Fruit fly (Drosophila melanogaster) whole organism, embryonic: ENCODE results near the gene Mgat4a.

ENCODE experiments used
- Bgb ChIP-seq: fragments of 200-800 bp; sonication (Bioruptor generic); IDR thresholded peaks from 2 replicates; pipeline ENCODE4 v1.3.6; 2022; ENCODE audit warnings: missing biosample characterization, missing genetic modification characterization; ENCODE audit not compliant: partially characterized antibody
- CG10979 ChIP-seq: fragments of 200-800 bp; sonication (Bioruptor generic); optimal IDR thresholded peaks from 2 replicates; lab custom pipeline; 2018; ENCODE audit warnings: missing biosample characterization, mild to moderate bottlenecking, missing genetic modification characterization, moderate library complexity
- CG12659 ChIP-seq: fragments of 200-800 bp; sonication (Bioruptor generic); optimal IDR thresholded peaks from 3 replicates; lab custom pipeline; 2017; ENCODE audit warnings: mild to moderate bottlenecking, missing biosample characterization, missing genetic modification reagents, missing genetic modification characterization
- CG1529 ChIP-seq: fragments of 200-800 bp; sonication (Bioruptor generic); optimal IDR thresholded peaks from 3 replicates; lab custom pipeline; 2018; ENCODE audit warnings: missing biosample characterization, missing genetic modification characterization
- CG1602 ChIP-seq: fragments of 200-800 bp; sonication (Bioruptor generic); optimal IDR thresholded peaks from 3 replicates; lab custom pipeline; 2016; ENCODE audit warnings: missing biosample characterization, missing genetic modification characterization
- CG16779 ChIP-seq: fragments of 200-800 bp; sonication (Bioruptor generic); IDR thresholded peaks from 2 replicates; pipeline ENCODE4 v1.3.6; 2022; ENCODE audit warnings: missing biosample characterization, missing genetic modification characterization
- CG17186 ChIP-seq: fragments of 200-800 bp; sonication (Bioruptor generic); optimal IDR thresholded peaks from 3 replicates; lab custom pipeline; 2017; ENCODE audit warnings: missing biosample characterization, missing genetic modification reagents, missing genetic modification characterization
- CG1832 ChIP-seq: fragments of 200-800 bp; sonication (Bioruptor generic); optimal IDR thresholded peaks from 2 replicates; lab custom pipeline; 2017; ENCODE audit warnings: missing biosample characterization, mild to moderate bottlenecking, missing genetic modification characterization, inconsistent platforms
- CG18476 ChIP-seq: fragments of 200-800 bp; sonication (Bioruptor generic); optimal IDR thresholded peaks from 2 replicates; lab custom pipeline; 2016; ENCODE audit warnings: missing biosample characterization, mild to moderate bottlenecking, missing genetic modification characterization
- CG18599 ChIP-seq: fragments of 200-800 bp; sonication (Bioruptor generic); optimal IDR thresholded peaks from 3 replicates; lab custom pipeline; 2017; ENCODE audit warnings: missing biosample characterization, missing genetic modification characterization, mild to moderate bottlenecking, moderate library complexity, missing genetic modification reagents
- CG32772 ChIP-seq: fragments of 200-800 bp; sonication (Bioruptor generic); IDR thresholded peaks from 2 replicates; pipeline ENCODE4 v1.3.6; 2022; ENCODE audit warnings: missing biosample characterization, missing genetic modification characterization
- CG3847 ChIP-seq: fragments of 200-800 bp; sonication (Bioruptor generic); IDR thresholded peaks from 2 replicates; pipeline ENCODE4 v1.3.6; 2022; ENCODE audit warnings: missing biosample characterization, missing genetic modification characterization
- CG4424 ChIP-seq: fragments of 200-800 bp; sonication (Bioruptor generic); optimal IDR thresholded peaks from 3 replicates; lab custom pipeline; 2016; ENCODE audit warnings: missing biosample characterization, missing genetic modification characterization
- CG4854 ChIP-seq: fragments of 200-800 bp; sonication (Bioruptor generic); optimal IDR thresholded peaks from 2 replicates; lab custom pipeline; 2016; ENCODE audit warnings: missing biosample characterization, missing genetic modification characterization, inconsistent platforms
- CG7963 ChIP-seq: fragments of 200-800 bp; sonication (Bioruptor generic); IDR thresholded peaks from 3 replicates; pipeline ENCODE4 v1.3.6; 2022; ENCODE audit warnings: missing biosample characterization, missing genetic modification characterization; ENCODE audit not compliant: partially characterized antibody
- CG8089 ChIP-seq: fragments of 200-800 bp; sonication (Bioruptor generic); optimal IDR thresholded peaks from 3 replicates; lab custom pipeline; 2016; ENCODE audit warnings: missing biosample characterization, missing genetic modification characterization
- CG8388 ChIP-seq: fragments of 200-800 bp; sonication (Bioruptor generic); optimal IDR thresholded peaks from 2 replicates; lab custom pipeline; 2019; ENCODE audit warnings: missing biosample characterization, mild to moderate bottlenecking, missing genetic modification characterization, moderate library complexity
- CG9797 ChIP-seq: fragments of 200-800 bp; sonication (Bioruptor generic); optimal IDR thresholded peaks from 3 replicates; lab custom pipeline; 2018; ENCODE audit warnings: missing biosample characterization, mild to moderate bottlenecking, missing genetic modification characterization
- CTCF ChIP-seq: fragments of 200-800 bp; sonication (Bioruptor generic); optimal IDR thresholded peaks from 2 replicates; lab custom pipeline; 2017; ENCODE audit warnings: missing biosample characterization, mild to moderate bottlenecking, missing genetic modification characterization, moderate library complexity
- CkIIα-i1 ChIP-seq: fragments of 200-800 bp; sonication (Bioruptor generic); IDR thresholded peaks from 2 replicates; pipeline ENCODE4 v1.3.6; 2022; ENCODE audit warnings: missing biosample characterization, missing genetic modification characterization
- Dek ChIP-seq: fragments of 200-800 bp; sonication (Bioruptor generic); optimal IDR thresholded peaks from 3 replicates; lab custom pipeline; 2019; ENCODE audit warnings: missing biosample characterization, mild to moderate bottlenecking, missing genetic modification characterization, moderate library complexity
- Elba2 ChIP-seq: fragments of 200-800 bp; sonication (Bioruptor generic); optimal IDR thresholded peaks from 3 replicates; lab custom pipeline; 2016; ENCODE audit warnings: missing biosample characterization, missing genetic modification characterization
- GATAe ChIP-seq: fragments of 200-800 bp; sonication (Bioruptor generic); conservative IDR thresholded peaks from 2 replicates; pipeline ENCODE4 v1.3.6; 2022; ENCODE audit warnings: missing biosample characterization, missing genetic modification characterization
- H2.0 ChIP-seq: fragments of 200-800 bp; sonication (Bioruptor generic); IDR thresholded peaks from 2 replicates; pipeline ENCODE4 v1.3.6; 2022; ENCODE audit warnings: missing biosample characterization, missing genetic modification characterization
- HLH54F ChIP-seq: fragments of 200-800 bp; sonication (Bioruptor generic); optimal IDR thresholded peaks from 3 replicates; lab custom pipeline; 2016; ENCODE audit warnings: missing biosample characterization, missing genetic modification characterization
- HmgZ ChIP-seq: fragments of 200-800 bp; sonication (Bioruptor generic); optimal IDR thresholded peaks from 2 replicates; lab custom pipeline; 2018; ENCODE audit warnings: missing biosample characterization, mild to moderate bottlenecking, missing genetic modification characterization
- Hsf ChIP-seq: fragments of 200-800 bp; sonication (Bioruptor generic); optimal IDR thresholded peaks from 3 replicates; lab custom pipeline; 2016; ENCODE audit warnings: missing biosample characterization, missing genetic modification characterization
- MBD-R2 ChIP-seq: fragments of 200-800 bp; sonication (Bioruptor generic); IDR thresholded peaks from 2 replicates; pipeline ENCODE4 v1.3.6; 2022; ENCODE audit warnings: missing biosample characterization, missing genetic modification characterization
- NC2α ChIP-seq: fragments of 200-800 bp; sonication (Bioruptor generic); optimal IDR thresholded peaks from 2 replicates; lab custom pipeline; 2016; ENCODE audit warnings: missing biosample characterization, missing genetic modification characterization
- Neu2 ChIP-seq: fragments of 200-800 bp; sonication (Bioruptor generic); optimal IDR thresholded peaks from 3 replicates; lab custom pipeline; 2016; ENCODE audit warnings: missing biosample characterization, missing genetic modification characterization, borderline replicate concordance
- Xrp1 ChIP-seq: fragments of 200-800 bp; sonication (Bioruptor generic); IDR thresholded peaks from 2 replicates; pipeline ENCODE4 v1.3.6; 2022; ENCODE audit warnings: missing biosample characterization, missing genetic modification characterization
- YL-1 ChIP-seq: fragments of 200-800 bp; sonication (Bioruptor generic); optimal IDR thresholded peaks from 3 replicates; lab custom pipeline; 2017; ENCODE audit warnings: missing biosample characterization, mild to moderate bottlenecking, missing genetic modification characterization
- croc ChIP-seq: fragments of 200-800 bp; sonication (Bioruptor generic); conservative IDR thresholded peaks from 3 replicates; pipeline ENCODE4 v1.3.6; 2022; ENCODE audit warnings: missing biosample characterization, missing genetic modification characterization
- disco-r ChIP-seq: fragments of 200-800 bp; sonication (Bioruptor generic); optimal IDR thresholded peaks from 2 replicates; lab custom pipeline; 2016; ENCODE audit warnings: missing biosample characterization, missing genetic modification characterization
- ems ChIP-seq: fragments of 200-800 bp; sonication (Bioruptor generic); optimal IDR thresholded peaks from 3 replicates; lab custom pipeline; 2016; ENCODE audit warnings: missing biosample characterization, missing genetic modification characterization
- gro ChIP-seq: fragments of 200-800 bp; sonication (Bioruptor generic); optimal IDR thresholded peaks from 2 replicates; lab custom pipeline; 2016; ENCODE audit warnings: missing biosample characterization, missing genetic modification characterization
- gsb ChIP-seq: fragments of 200-800 bp; sonication (Bioruptor generic); IDR thresholded peaks from 2 replicates; pipeline ENCODE4 v1.3.6; 2022; ENCODE audit warnings: missing biosample characterization, missing genetic modification characterization
- hbn ChIP-seq: fragments of 200-800 bp; sonication (Bioruptor generic); IDR thresholded peaks from 2 replicates; pipeline ENCODE4 v1.3.6; 2022; ENCODE audit warnings: missing biosample characterization, missing genetic modification characterization; ENCODE audit not compliant: partially characterized antibody
- hth ChIP-seq: fragments of >200 bp; optimal IDR thresholded peaks from 2 replicates; lab custom pipeline; 2017; ENCODE audit warnings: inconsistent platforms
- ind ChIP-seq: fragments of 200-800 bp; sonication (Bioruptor generic); optimal IDR thresholded peaks from 3 replicates; lab custom pipeline; 2016; ENCODE audit warnings: missing biosample characterization, missing genetic modification characterization
- kay ChIP-seq: fragments of 200-800 bp; sonication (Bioruptor generic); optimal IDR thresholded peaks from 2 replicates; lab custom pipeline; 2016; ENCODE audit warnings: missing biosample characterization, missing genetic modification characterization
- ken ChIP-seq: fragments of 200-800 bp; sonication (Bioruptor generic); IDR thresholded peaks from 3 replicates; pipeline ENCODE4 v1.3.6; 2022; ENCODE audit warnings: missing biosample characterization, missing genetic modification characterization
- pfk ChIP-seq: fragments of 200-800 bp; sonication (Bioruptor generic); optimal IDR thresholded peaks from 2 replicates; lab custom pipeline; 2018; ENCODE audit warnings: missing biosample characterization, mild to moderate bottlenecking, missing genetic modification characterization, moderate library complexity
- schlank ChIP-seq: fragments of 200-800 bp; sonication (Bioruptor generic); optimal IDR thresholded peaks from 2 replicates; lab custom pipeline; 2018; ENCODE audit warnings: missing biosample characterization, mild to moderate bottlenecking, missing genetic modification characterization
- sens-2 ChIP-seq: fragments of 200-800 bp; sonication (Bioruptor generic); IDR thresholded peaks from 2 replicates; pipeline ENCODE4 v1.3.6; 2022; ENCODE audit warnings: missing biosample characterization, missing genetic modification characterization
- shn ChIP-seq: fragments of 200-800 bp; sonication (Bioruptor generic); optimal IDR thresholded peaks from 3 replicates; lab custom pipeline; 2016; ENCODE audit warnings: missing biosample characterization, missing genetic modification characterization
- sug ChIP-seq: fragments of 200-800 bp; optimal IDR thresholded peaks from 2 replicates; lab custom pipeline; 2019; ENCODE audit warnings: missing biosample characterization, mild to moderate bottlenecking, missing genetic modification characterization, moderate library complexity
- wdn ChIP-seq: fragments of 200-800 bp; sonication (Bioruptor generic); IDR thresholded peaks from 2 replicates; pipeline ENCODE4 v1.3.6; 2022; ENCODE audit warnings: missing biosample characterization, missing genetic modification characterization
- zen2 ChIP-seq: fragments of 200-800 bp; sonication (Bioruptor generic); IDR thresholded peaks from 3 replicates; pipeline ENCODE4 v1.3.6; 2022; ENCODE audit warnings: missing biosample characterization, missing genetic modification characterization; ENCODE audit not compliant: partially characterized antibody

Gene Mgat4a

DNA sequence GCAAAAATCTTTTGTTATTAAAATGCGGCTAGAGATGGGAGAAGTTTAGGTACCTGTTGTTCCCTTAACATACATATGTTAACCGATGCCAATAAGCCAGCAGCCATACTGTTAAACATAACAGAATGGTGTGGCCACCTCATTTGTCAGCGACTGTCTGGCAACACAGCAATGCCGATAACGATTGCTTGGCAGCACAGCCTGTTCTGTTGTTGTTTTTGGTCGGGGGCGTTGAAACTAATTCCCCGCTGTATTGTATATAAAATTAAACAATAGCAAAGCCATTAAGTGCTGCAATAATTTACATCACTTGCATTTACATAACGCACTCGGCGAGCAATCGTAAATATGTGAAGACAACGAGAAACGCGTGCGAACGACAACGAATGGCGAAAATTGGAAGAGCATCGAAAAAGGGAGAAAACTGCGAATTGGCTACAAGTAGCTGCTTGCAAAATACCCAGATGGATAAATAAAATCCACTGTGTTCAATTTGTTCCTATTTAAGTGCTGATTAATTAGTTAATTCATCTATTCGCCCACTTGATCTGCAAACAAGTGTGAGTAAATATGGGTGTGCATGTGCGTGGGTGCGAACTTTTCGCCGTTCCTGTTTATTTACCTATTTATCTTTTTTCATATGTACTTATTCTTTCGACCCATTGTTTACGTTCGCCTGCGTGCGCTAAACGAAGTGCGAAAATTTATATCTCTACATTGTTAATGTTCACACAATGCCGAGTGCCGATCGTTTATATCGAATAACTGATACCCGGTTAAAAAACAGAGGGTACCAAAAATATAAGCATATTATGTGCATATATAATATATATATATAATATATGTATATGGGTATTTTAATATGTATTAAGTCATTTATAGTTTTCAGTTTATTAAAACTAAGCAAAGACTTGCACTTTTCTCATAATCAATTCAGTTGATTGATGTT lies at the start of gene Mgat4a, which contains the start of gene Tsen34 (continued):
- TF ChIP-seq CG3847 (GFP tag; lab: Robert Waterston, UW) (peak; percentile 16; the same call in 1 of the 2 replicates), hbn (GFP tag; lab: Robert Waterston, UW) (peak; percentile 50; the same call in 1 of the 2 replicates), CG10979 (tag; lab: Kevin White, UChicago) (no peak), CG8089 (GFP tag; lab: Kevin White, UChicago) (peak; percentile 3), CG7963 (GFP tag; lab: Robert Waterston, UW) (peak; percentile 41; the same call in 2 of the 3 replicates), hth (no peak), CG8388 (peak; percentile 87), YL-1 (GFP tag; lab: Kevin White, UChicago) (peak; percentile 61), disco-r (GFP tag; lab: Kevin White, UChicago) (peak; percentile 5), Dek (peak; percentile 2), CG1529 (GFP tag; lab: Kevin White, UChicago) (no peak), CG16779 (GFP tag; lab: Robert Waterston, UW) (peak; percentile 58; the same call in 1 of the 2 replicates), CG4424 (GFP tag; lab: Kevin White, UChicago) (no peak), HLH54F (GFP tag; lab: Kevin White, UChicago) (peak; percentile 27), Hsf (peak; percentile 24), CG12659 (peak; percentile 66), MBD-R2 (GFP tag; lab: Robert Waterston, UW) (no peak; the same call in none of the 2 replicates), ems (no peak), shn (no peak), CG1602 (GFP tag; lab: Kevin White, UChicago) (no peak), GATAe (GFP tag; lab: Robert Waterston, UW) (no peak), ken (no peak), CG17186 (GFP tag; lab: Kevin White, UChicago) (peak; percentile 31), Bgb (GFP tag; lab: Robert Waterston, UW) (peak; percentile 73), pfk (GFP tag; lab: Kevin White, UChicago) (peak; percentile 51), CTCF (peak; percentile 14), Neu2 (GFP tag; lab: Kevin White, UChicago) (no peak), zen2 (GFP tag; lab: Robert Waterston, UW) (no peak; the same call in 2 of the 3 replicates), gsb (GFP tag; lab: Robert Waterston, UW) (peak; percentile 38; the same call in 1 of the 2 replicates), CG18476 (peak; percentile 15), CG9797 (GFP tag; lab: Kevin White, UChicago) (peak; percentile 50), CG32772 (GFP tag; lab: Robert Waterston, UW) (no peak), ind (GFP tag; lab: Kevin White, UChicago) (no peak), sens-2 (GFP tag; lab: Robert Waterston, UW) (no peak), wdn (peak; percentile 62), CkIIα-i1 (GFP tag; lab: Robert Waterston, UW) (no peak), NC2α (GFP tag; lab: Kevin White, UChicago) (no peak), CG4854 (GFP tag; lab: Kevin White, UChicago) (peak; percentile 52), HmgZ (tag; lab: Kevin White, UChicago) (peak; percentile 50), H2.0 (0 out of 2 replicates have a peak, but pooled peaks have one; percentile 29), croc (GFP tag; lab: Robert Waterston, UW) (no peak), CG18599 (GFP tag; lab: Kevin White, UChicago) (peak; percentile 82), CG1832 (GFP tag; lab: Kevin White, UChicago) (no peak), schlank (tag; lab: Kevin White, UChicago) (peak; percentile 82), kay (GFP tag; lab: Kevin White, UChicago) (no peak), Elba2 (peak; percentile 93), gro (GFP tag; lab: Kevin White, UChicago) (peak; percentile 77), sug (no peak), Xrp1 (peak; percentile 54)
